Worm (Caenorhabditis elegans): ENCODE data around the gene rnf-5.

Gene rnf-5

DNA sequence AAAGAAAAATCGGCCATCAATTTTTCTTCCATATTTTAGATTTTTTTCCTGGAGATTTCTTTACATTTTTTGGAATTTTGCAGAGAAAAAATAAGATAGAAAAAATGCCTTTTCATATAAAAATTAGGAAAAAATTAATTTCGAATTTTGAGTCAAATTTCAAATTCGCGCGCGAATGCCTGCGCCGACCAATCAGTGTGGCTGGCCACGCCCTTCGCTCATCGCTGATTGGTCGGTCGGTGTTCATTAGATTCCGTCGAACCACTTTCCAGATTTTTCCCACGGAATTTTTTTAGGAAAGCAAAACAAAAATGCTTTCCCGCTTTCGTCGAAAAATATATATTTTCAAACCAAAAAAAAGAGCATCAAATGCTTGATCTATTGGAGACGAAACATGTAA lies 46.3 kb downstream of the rnf-5 start:
- TF ChIP-seq C34F6.9 (tag; optimal IDR thresholded peaks at IDR 0.05) (no peak), gmeb-1 (tag; optimal IDR thresholded peaks at IDR 0.05) (no peak)

ce11 chrIII:4119736-4120135 lies 46.9 kb downstream of the rnf-5 start:
- TF ChIP-seq Y55F3AM.14 (GFP tag; optimal IDR thresholded peaks at IDR 0.05) (no peak), fos-1 (tag; optimal IDR thresholded peaks at IDR 0.05) (no peak), ztf-1 (GFP tag; conservative IDR thresholded peaks at IDR 0.05) (no peak), ZK546.5 (tag; optimal IDR thresholded peaks at IDR 0.05) (no peak), ztf-4 (tag; optimal IDR thresholded peaks at IDR 0.05) (no peak), elt-3 (tag; optimal IDR thresholded peaks at IDR 0.05) (no peak), mbf-1 (tag; optimal IDR thresholded peaks at IDR 0.05) (no peak), crh-2 (tag; optimal IDR thresholded peaks at IDR 0.05) (no peak), snpc-4 (tag; optimal IDR thresholded peaks at IDR 0.05) (no peak), lin-39 (tag; optimal IDR thresholded peaks at IDR 0.05) (no peak), elt-1 (tag; optimal IDR thresholded peaks at IDR 0.05) (no peak), R02D3.7 (tag; optimal IDR thresholded peaks at IDR 0.05) (no peak), unc-39 (tag; optimal IDR thresholded peaks at IDR 0.05) (no peak), gmeb-1 (tag; optimal IDR thresholded peaks at IDR 0.05) (no peak), nhr-11 (tag; optimal IDR thresholded peaks at IDR 0.05) (no peak), zag-1 (tag; optimal IDR thresholded peaks at IDR 0.05) (no peak), nhr-12 (tag; optimal IDR thresholded peaks at IDR 0.05) (no peak), nhr-10 (tag; optimal IDR thresholded peaks at IDR 0.05) (no peak), nhr-25 (tag; optimal IDR thresholded peaks at IDR 0.05) (no peak), nhr-6 (tag; optimal IDR thresholded peaks at IDR 0.05) (no peak)

DNA sequence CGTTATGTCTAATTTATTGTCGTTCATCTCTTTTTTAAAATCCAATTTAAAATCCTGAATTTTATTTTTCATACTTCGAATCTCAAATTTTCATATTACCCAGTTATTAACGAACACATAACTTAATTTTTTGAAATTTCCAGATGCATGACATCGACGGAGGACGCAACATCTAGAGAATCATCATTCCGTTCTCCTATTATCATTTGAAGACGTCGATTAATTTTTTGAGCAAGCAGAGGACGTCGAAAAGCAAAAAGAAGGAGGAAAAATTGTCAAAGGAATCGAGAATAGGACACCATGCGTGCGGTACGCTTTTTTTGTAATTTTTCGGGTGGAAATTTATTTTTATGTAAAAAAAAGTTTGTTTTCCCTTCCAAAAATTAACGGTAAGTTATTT lies 51.6 kb downstream of the rnf-5 start, which contains the start of gene unc-103:
unc-103 (plus strand) TSS at position 301 of the 400 bp plus-strand sequence.
- TF ChIP-seq lsy-2 (tag; optimal IDR thresholded peaks at IDR 0.05) (no peak), nhr-10 (tag; optimal IDR thresholded peaks at IDR 0.05) (no peak), lin-13 (GFP tag; optimal IDR thresholded peaks at IDR 0.05) (no peak), nhr-129 (tag; optimal IDR thresholded peaks at IDR 0.05) (no peak), nhr-25 (tag; optimal IDR thresholded peaks at IDR 0.05) (no peak), crh-2 (tag; optimal IDR thresholded peaks at IDR 0.05) (no peak), dmd-4 (tag; optimal IDR thresholded peaks at IDR 0.05) (no peak), mab-5 (tag; optimal IDR thresholded peaks at IDR 0.05) (no peak), lin-39 (tag; optimal IDR thresholded peaks at IDR 0.05) (no peak), R02D3.7 (tag; optimal IDR thresholded peaks at IDR 0.05) (no peak), lin-11 (tag; optimal IDR thresholded peaks at IDR 0.05) (no peak), Y55F3AM.14 (GFP tag; optimal IDR thresholded peaks at IDR 0.05) (no peak), nhr-23 (tag; optimal IDR thresholded peaks at IDR 0.05) (no peak), fos-1 (tag; optimal IDR thresholded peaks at IDR 0.05) (no peak), C34F6.9 (tag; optimal IDR thresholded peaks at IDR 0.05) (no peak), unc-39 (tag; optimal IDR thresholded peaks at IDR 0.05) (no peak)
